Fruit fly (Drosophila melanogaster): ENCODE measurements around the gene salt.

Gene salt

DNA sequence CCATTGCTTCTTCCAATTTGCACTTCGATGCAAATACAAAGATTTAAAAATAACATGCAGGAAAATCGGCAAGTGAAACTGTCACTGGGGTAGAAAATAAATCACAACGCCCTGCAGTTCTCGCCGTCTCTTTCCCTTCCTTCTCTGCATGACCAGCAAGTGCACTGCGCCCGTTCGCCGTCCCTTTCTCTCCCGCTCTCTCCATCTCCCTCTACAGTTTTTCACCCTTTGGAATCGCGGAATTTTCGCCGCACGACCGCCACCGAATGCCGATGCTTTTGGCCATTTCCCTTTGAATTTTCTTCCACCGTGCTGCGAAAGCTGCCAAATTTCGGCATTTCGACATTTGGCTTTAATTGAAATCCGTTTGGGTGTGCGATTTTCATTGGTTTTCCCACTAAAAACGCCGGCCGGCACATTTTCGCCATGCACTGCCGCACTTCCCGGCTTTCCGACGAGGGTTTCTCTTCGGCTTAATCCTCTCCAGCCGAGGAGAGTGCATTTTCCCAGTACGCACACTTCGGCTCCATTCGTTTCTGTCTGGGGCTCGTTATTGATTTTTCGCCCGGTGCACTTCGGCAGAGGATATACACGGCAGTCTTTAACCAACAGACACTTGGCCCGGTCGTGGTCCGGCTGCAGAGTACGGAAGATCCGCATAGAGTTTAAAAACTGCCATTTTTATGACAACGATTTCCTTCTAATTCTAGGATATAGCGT is 15.3 kb downstream of the salt start (continued):
- TF ChIP-seq sens (GFP tag) (peak; percentile 1), CG9876 (GFP tag; optimal IDR thresholded peaks at IDR 0.05) (no peak), CG3726 (GFP tag; IDR thresholded peaks at IDR 0.05) (no peak)

dm6 chr3R:31738060-31738619 is 16.4 kb downstream of the salt start, which contains the start of gene eEF1alpha2:
TSS of gene eEF1alpha2 (plus strand) at chr3R:31738468.
- TF ChIP-seq Ets97D (GFP tag; optimal IDR thresholded peaks at IDR 0.05) = peak; percentile 46
- TF ChIP-seq CG16813 (GFP tag; IDR thresholded peaks at IDR 0.05; ENCODE audit: partially characterized antibody) = 0 out of 3 replicates have a peak, but pooled peaks have one; percentile 22
- TF ChIP-seq bigmax (GFP tag; optimal IDR thresholded peaks at IDR 0.05) = no peak
- no peak for TF ChIP-seq Jarid2 (GFP tag; optimal IDR thresholded peaks at IDR 0.05)
- TF ChIP-seq cas (GFP tag; IDR thresholded peaks at IDR 0.05) = no peak
- 0 out of 2 replicates have a peak, but pooled peaks have one; percentile 33 for TF ChIP-seq unc-4 (GFP tag; IDR thresholded peaks at IDR 0.05; ENCODE audit: partially characterized antibody)
- TF ChIP-seq yki (optimal IDR thresholded peaks at IDR 0.05) = no peak
- peak; percentile 3 for TF ChIP-seq gfzf (GFP tag; optimal IDR thresholded peaks at IDR 0.05)
- TF ChIP-seq crp (GFP tag; optimal IDR thresholded peaks at IDR 0.05) = no peak
- peak; percentile 12 for TF ChIP-seq CG1603 (tag; optimal IDR thresholded peaks at IDR 0.05)
- peak; percentile 20 for TF ChIP-seq stwl (tag; optimal IDR thresholded peaks at IDR 0.05)
- peak; percentile 53 for TF ChIP-seq Scr (GFP tag; IDR thresholded peaks at IDR 0.05; ENCODE audit: partially characterized antibody)
- TF ChIP-seq Pdp1 (GFP tag; optimal IDR thresholded peaks at IDR 0.05) = no peak
- no peak for TF ChIP-seq Drgx (GFP tag; IDR thresholded peaks at IDR 0.05)
- TF ChIP-seq knrl (GFP tag; IDR thresholded peaks at IDR 0.05; ENCODE audit: partially characterized antibody) = peak; percentile 43; the same call in 2 of the 3 replicates
- TF ChIP-seq nerfin-1 (tag; optimal IDR thresholded peaks at IDR 0.05) = no peak
- peak; percentile 49 for TF ChIP-seq sens (GFP tag)
- TF ChIP-seq row (GFP tag; IDR thresholded peaks at IDR 0.05) = peak; percentile 58; the same call in 2 of the 3 replicates
- TF ChIP-seq CG17802 (tag; optimal IDR thresholded peaks at IDR 0.05) = peak; percentile 95
- TF ChIP-seq Doc3 (GFP tag; IDR thresholded peaks at IDR 0.05; ENCODE audit: partially characterized antibody) = 0 out of 3 replicates have a peak, but pooled peaks have one; percentile 11
- TF ChIP-seq CG30020 (tag; optimal IDR thresholded peaks at IDR 0.05) = peak; percentile 55
- peak; percentile 56 for TF ChIP-seq Med (GFP tag)
- peak; percentile 98 for TF ChIP-seq CG15514 (GFP tag; optimal IDR thresholded peaks at IDR 0.05)
- TF ChIP-seq CG4617 (GFP tag; optimal IDR thresholded peaks at IDR 0.05; ENCODE audit: borderline replicate concordance) = no peak
- peak; percentile 66 for TF ChIP-seq Sry-δ (GFP tag; optimal IDR thresholded peaks at IDR 0.05)
- TF ChIP-seq Sry-β (GFP tag; optimal IDR thresholded peaks at IDR 0.05) = peak; percentile 31
- 0 out of 2 replicates have a peak, but pooled peaks have one; percentile 30 for TF ChIP-seq Bgb (GFP tag; IDR thresholded peaks at IDR 0.05; ENCODE audit: partially characterized antibody)
- peak; percentile 12 for TF ChIP-seq pzg (GFP tag; optimal IDR thresholded peaks at IDR 0.05)
- no peak for TF ChIP-seq GATAe (GFP tag; conservative IDR thresholded peaks at IDR 0.05)
- TF ChIP-seq lov (optimal IDR thresholded peaks at IDR 0.05) = no peak
- no peak for TF ChIP-seq lov (GFP tag; IDR thresholded peaks at IDR 0.05)
- no peak for TF ChIP-seq Atf6 (GFP tag; IDR thresholded peaks at IDR 0.05)
- 0 out of 2 replicates have a peak, but pooled peaks have one; percentile 8 for TF ChIP-seq bbx (GFP tag; IDR thresholded peaks at IDR 0.05; ENCODE audit: partially characterized antibody)
- peak; percentile 33; the same call in 1 of the 2 replicates for TF ChIP-seq ssp (GFP tag; IDR thresholded peaks at IDR 0.05)
- TF ChIP-seq br (optimal IDR thresholded peaks at IDR 0.05) = no peak
- 0 out of 2 replicates have a peak, but pooled peaks have one; percentile 17 for TF ChIP-seq amos (GFP tag; IDR thresholded peaks at IDR 0.05; ENCODE audit: partially characterized antibody)
- peak; percentile 2 for TF ChIP-seq Max (GFP tag; optimal IDR thresholded peaks at IDR 0.05)
- peak; percentile 23; the same call in 1 of the 2 replicates for TF ChIP-seq CG6689 (GFP tag; IDR thresholded peaks at IDR 0.05)
- no peak for TF ChIP-seq nom (GFP tag; optimal IDR thresholded peaks at IDR 0.05)
- TF ChIP-seq lola (GFP tag; optimal IDR thresholded peaks at IDR 0.05) = peak in 1 of 3 experiments; percentile 10
- TF ChIP-seq CG10959 (GFP tag; IDR thresholded peaks at IDR 0.05) = no peak
- no peak for TF ChIP-seq vnd (GFP tag; IDR thresholded peaks at IDR 0.05; ENCODE audit: partially characterized antibody)

All from whole organism, embryonic.